Fruit fly (Drosophila melanogaster): ENCODE measurements around the gene Slc25A46b.

DNA sequence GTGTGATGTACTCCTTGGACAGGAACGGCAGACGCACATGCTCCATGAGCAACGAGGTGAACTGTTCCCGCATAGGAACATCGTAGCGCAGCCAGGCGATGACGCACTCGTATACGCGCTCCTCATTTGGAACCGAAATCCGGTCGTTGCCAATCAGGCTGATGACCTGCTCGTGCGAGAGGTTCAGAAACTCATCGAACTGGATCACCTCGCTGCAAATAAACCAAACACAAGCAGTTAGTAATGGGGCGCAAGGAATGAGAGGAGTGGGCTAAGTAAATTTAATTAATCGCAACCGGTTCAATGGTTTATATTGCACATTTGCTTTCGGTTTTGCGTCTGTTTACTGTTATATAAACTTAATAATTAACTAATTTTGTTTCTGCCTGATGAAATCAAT, 38.2 kb downstream of the Slc25A46b start:
- TF ChIP-seq Sin3A (optimal IDR thresholded peaks at IDR 0.05): no peak
- TF ChIP-seq ttk (optimal IDR thresholded peaks at IDR 0.05): no peak
- no peak for TF ChIP-seq psq (optimal IDR thresholded peaks at IDR 0.05)
- no peak for TF ChIP-seq h (optimal IDR thresholded peaks at IDR 0.05)
- TF ChIP-seq insv (optimal IDR thresholded peaks at IDR 0.05): no peak

Data from Kc167 (cell line).